Fruit fly (Drosophila melanogaster): ENCODE measurements around the gene CG5056.
A peak's percentile ranks its signal among the peaks of the same experiment; 100 is the strongest.

DNA sequence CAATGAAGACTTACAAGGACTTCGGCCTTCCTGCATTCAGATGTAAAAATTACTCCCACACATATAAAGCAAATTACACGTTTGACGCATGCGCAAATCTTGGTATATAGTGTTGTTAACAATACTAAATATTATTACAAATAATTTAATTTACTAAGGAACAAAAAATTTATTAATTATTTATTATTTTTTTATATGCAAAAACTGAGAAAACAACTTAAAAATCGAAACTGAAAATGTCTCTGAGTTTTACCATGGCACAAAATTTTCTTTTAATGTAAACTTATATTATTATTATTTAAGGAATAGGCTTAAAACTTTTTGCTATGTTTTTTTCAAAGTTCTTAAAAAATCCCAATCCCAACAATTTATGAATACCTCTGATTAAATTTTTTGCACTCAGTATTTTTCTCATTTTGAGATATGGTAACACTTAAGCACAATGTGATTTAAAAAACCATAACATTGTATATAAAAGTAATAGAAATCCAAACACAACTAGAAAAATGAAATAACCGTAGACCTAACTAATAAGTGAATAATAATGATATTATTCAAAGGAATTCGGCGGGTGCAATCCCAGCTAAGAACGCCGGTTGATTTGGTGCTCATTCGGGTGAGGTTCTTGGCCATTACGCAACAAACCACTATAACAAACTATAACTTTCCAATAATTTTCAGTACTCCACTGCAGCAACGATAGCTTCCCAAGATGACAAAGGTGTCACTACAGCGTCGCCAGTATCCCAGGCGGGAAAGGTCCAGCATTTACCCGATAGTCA is 35.2 kb upstream of the CG5056 start, which contains the start of the genes Schip1 and Cox10:
- no peak for TF ChIP-seq CG11617 (GFP tag; optimal IDR thresholded peaks at IDR 0.05)
- no peak for TF ChIP-seq Hr96 (GFP tag; optimal IDR thresholded peaks at IDR 0.05)
- no peak for TF ChIP-seq toe (GFP tag; optimal IDR thresholded peaks at IDR 0.05)
- TF ChIP-seq Mnt (GFP tag; optimal IDR thresholded peaks at IDR 0.05), result peak; percentile 10
- TF ChIP-seq cic (GFP tag; optimal IDR thresholded peaks at IDR 0.05), result no peak
- TF ChIP-seq CG14711 (tag; optimal IDR thresholded peaks at IDR 0.05), result peak; percentile 26
- no peak for TF ChIP-seq Clk (GFP tag; optimal IDR thresholded peaks at IDR 0.05)
- TF ChIP-seq Crg-1 (GFP tag; optimal IDR thresholded peaks at IDR 0.05), result no peak
- peak; percentile 0 for TF ChIP-seq kay (GFP tag; ENCODE audit: borderline replicate concordance)
- TF ChIP-seq CG7101 (tag; optimal IDR thresholded peaks at IDR 0.05), result peak; percentile 44
- no peak for TF ChIP-seq pad (GFP tag; optimal IDR thresholded peaks at IDR 0.05)
- TF ChIP-seq CG33017 (tag; optimal IDR thresholded peaks at IDR 0.05), result peak; percentile 40
- TF ChIP-seq tj (GFP tag; optimal IDR thresholded peaks at IDR 0.05), result no peak
- TF ChIP-seq cnc (optimal IDR thresholded peaks at IDR 0.05), result no peak

Data from whole organism, adult.